Worm (Caenorhabditis elegans) whole organism, midembryonic: ENCODE results near the gene ZK1240.8.

Experiments used
- cog-1 ChIP-seq: sonication (generic microtip); optimal IDR thresholded peaks from 2 replicates; lab custom pipeline; 2016; ENCODE audit warnings: missing genetic modification characterization, missing compliant biosample characterization
- flt-1 ChIP-seq: fragments of 200-800 bp; sonication (Bioruptor generic); IDR thresholded peaks from 2 replicates; pipeline ENCODE4 v1.3.6; 2022; ENCODE audit warnings: missing genetic modification characterization, missing compliant biosample characterization
- klf-2 ChIP-seq: fragments of 200-800 bp; sonication (Bioruptor generic); conservative IDR thresholded peaks from 2 replicates; pipeline ENCODE4 v1.3.6; 2022; ENCODE audit warnings: missing genetic modification reagents, missing genetic modification characterization, missing compliant biosample characterization
- ref-1 ChIP-seq: fragments of 200-800 bp; sonication (Bioruptor generic); conservative IDR thresholded peaks from 2 replicates; pipeline ENCODE4 v1.3.6; 2022; ENCODE audit warnings: missing genetic modification reagents, missing genetic modification characterization, missing compliant biosample characterization
- tab-1 ChIP-seq: fragments of 200-800 bp; sonication (Bioruptor generic); IDR thresholded peaks from 2 replicates; pipeline ENCODE4 v1.3.6; 2022; ENCODE audit warnings: missing genetic modification characterization, missing compliant biosample characterization

- TF ChIP-seq flt-1 (GFP tag; lab: Robert Waterston, UW) (no peak), klf-2 (GFP tag; lab: Robert Waterston, UW) (no peak), ref-1 (GFP tag; lab: Robert Waterston, UW) (no peak), cog-1 (tag; lab: Kevin White, UChicago) (no peak), tab-1 (GFP tag; lab: Robert Waterston, UW) (no peak)
Measured at ce11 chrII:2324956-2325355, 3.9 kb downstream of the ZK1240.8 start, which contains the start of gene ZK1240.11.
